Worm (Caenorhabditis elegans): Measurements from ENCODE around the gene nhr-140.

The nhr-140 gene

ce11 chrV:6997041-6997552 is 7.6 kb upstream of the nhr-140 start, which contains the start of gene nhr-107:
Gene nhr-107 (minus strand): TSS chrV:6997091.
- TF ChIP-seq snpc-4 (tag; optimal IDR thresholded peaks at IDR 0.05) = no peak
- TF ChIP-seq C34F6.9 (tag; optimal IDR thresholded peaks at IDR 0.05) = no peak
- TF ChIP-seq sma-9 (GFP tag; optimal IDR thresholded peaks at IDR 0.05) = peak; percentile 27
- TF ChIP-seq sma-9 (tag; optimal IDR thresholded peaks at IDR 0.05) = no peak
- no peak for TF ChIP-seq nhr-77 (tag; optimal IDR thresholded peaks at IDR 0.05)
- no peak for TF ChIP-seq peb-1 (tag; optimal IDR thresholded peaks at IDR 0.05)
- no peak for TF ChIP-seq nhr-129 (tag; optimal IDR thresholded peaks at IDR 0.05)
- no peak for TF ChIP-seq unc-39 (tag; optimal IDR thresholded peaks at IDR 0.05)
- peak; percentile 13 for TF ChIP-seq fos-1 (tag; optimal IDR thresholded peaks at IDR 0.05)

DNA sequence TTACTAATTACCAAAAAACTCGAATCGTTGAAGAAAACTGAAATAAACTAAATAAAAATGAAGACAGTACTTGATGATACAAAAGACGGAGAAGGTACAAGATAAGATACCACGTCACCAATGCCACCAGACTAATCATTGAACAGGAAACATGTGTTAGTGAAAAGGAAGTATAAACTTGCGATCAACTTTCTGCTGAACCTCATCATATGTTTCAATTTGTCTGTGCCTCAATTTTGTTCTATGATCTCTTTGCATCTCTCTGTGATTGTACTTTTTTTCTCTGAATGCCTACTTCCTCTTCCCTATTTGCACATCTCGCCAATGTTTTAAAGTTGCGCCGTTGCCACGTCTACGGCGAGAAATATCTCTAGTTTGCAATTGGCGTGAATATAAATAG is 4.5 kb upstream of the nhr-140 start:
- peak; percentile 84 for TF ChIP-seq nhr-21 (tag; optimal IDR thresholded peaks at IDR 0.05)
- peak; percentile 63 for TF ChIP-seq F13H6.1 (tag; optimal IDR thresholded peaks at IDR 0.05)
- TF ChIP-seq gmeb-1 (tag; optimal IDR thresholded peaks at IDR 0.05) = peak; percentile 12
- TF ChIP-seq nhr-237 (tag; optimal IDR thresholded peaks at IDR 0.05) = no peak
- TF ChIP-seq R02D3.7 (tag; optimal IDR thresholded peaks at IDR 0.05) = no peak
- no peak for TF ChIP-seq nhr-77 (tag; optimal IDR thresholded peaks at IDR 0.05)
- peak; percentile 76 for TF ChIP-seq nhr-129 (tag; optimal IDR thresholded peaks at IDR 0.05)
- TF ChIP-seq blmp-1 (tag; optimal IDR thresholded peaks at IDR 0.05; ENCODE audit: insufficient read depth) = peak; percentile 93
- no peak for TF ChIP-seq mbf-1 (tag; optimal IDR thresholded peaks at IDR 0.05)
- TF ChIP-seq Y55F3AM.14 (GFP tag; optimal IDR thresholded peaks at IDR 0.05) = no peak
- TF ChIP-seq ZK546.5 (tag; optimal IDR thresholded peaks at IDR 0.05) = no peak
- no peak for TF ChIP-seq unc-39 (tag; optimal IDR thresholded peaks at IDR 0.05)
- TF ChIP-seq aly-2 (tag; optimal IDR thresholded peaks at IDR 0.05) = no peak
- no peak for TF ChIP-seq peb-1 (tag; optimal IDR thresholded peaks at IDR 0.05)
- peak; percentile 42 for TF ChIP-seq egl-27 (tag; optimal IDR thresholded peaks at IDR 0.05)
- TF ChIP-seq skn-1 (tag; optimal IDR thresholded peaks at IDR 0.05) = peak; percentile 47
- peak; percentile 37 for TF ChIP-seq nhr-6 (tag; optimal IDR thresholded peaks at IDR 0.05)
- TF ChIP-seq snpc-4 (tag; optimal IDR thresholded peaks at IDR 0.05) = no peak
- peak; percentile 46 for TF ChIP-seq nhr-25 (tag; optimal IDR thresholded peaks at IDR 0.05)
- peak; percentile 65 for TF ChIP-seq sma-3 (GFP tag; optimal IDR thresholded peaks at IDR 0.05)
- TF ChIP-seq lsy-2 (tag; optimal IDR thresholded peaks at IDR 0.05) = peak in 1 of 2 experiments; percentile 36
- TF ChIP-seq fos-1 (tag; optimal IDR thresholded peaks at IDR 0.05) = peak; percentile 60
- TF ChIP-seq sem-4 (tag; optimal IDR thresholded peaks at IDR 0.05) = peak; percentile 17
- TF ChIP-seq elt-1 (tag; optimal IDR thresholded peaks at IDR 0.05) = no peak
- peak; percentile 86 for TF ChIP-seq crh-2 (tag; optimal IDR thresholded peaks at IDR 0.05)
- no peak for TF ChIP-seq nhr-11 (tag; optimal IDR thresholded peaks at IDR 0.05)
- TF ChIP-seq sma-9 (GFP tag; optimal IDR thresholded peaks at IDR 0.05) = peak; percentile 96
- no peak for TF ChIP-seq sma-9 (tag; optimal IDR thresholded peaks at IDR 0.05)

DNA sequence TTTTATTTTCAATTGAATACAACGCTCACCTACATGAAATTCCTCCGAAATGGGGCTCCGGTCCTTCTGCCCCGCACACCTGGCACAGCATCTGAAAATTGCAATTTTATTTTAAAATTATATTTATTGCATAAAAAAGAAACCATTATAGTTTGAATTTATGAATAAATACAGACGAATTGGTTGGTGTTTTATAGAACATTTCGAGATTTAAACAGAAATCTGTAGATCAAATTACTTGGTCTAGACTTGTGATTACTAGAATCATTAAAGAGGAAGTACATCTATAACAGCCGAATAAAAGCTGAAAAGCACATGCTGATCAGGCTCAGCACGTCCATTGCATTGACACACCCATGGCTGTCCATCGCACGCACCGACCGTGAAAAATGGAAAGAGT is 2.3 kb upstream of the nhr-140 start, which contains the start of gene nhr-162:
Gene nhr-162 (minus strand): TSS at position 101 of the 400 bp plus-strand sequence.
- no peak for TF ChIP-seq elt-3 (tag; optimal IDR thresholded peaks at IDR 0.05)
- TF ChIP-seq nhr-10 (tag; optimal IDR thresholded peaks at IDR 0.05) = no peak
- TF ChIP-seq blmp-1 (tag; optimal IDR thresholded peaks at IDR 0.05; ENCODE audit: insufficient read depth) = no peak
- no peak for TF ChIP-seq lin-39 (tag; optimal IDR thresholded peaks at IDR 0.05)
- TF ChIP-seq R02D3.7 (tag; optimal IDR thresholded peaks at IDR 0.05) = no peak
- no peak for TF ChIP-seq nhr-237 (tag; optimal IDR thresholded peaks at IDR 0.05)
- TF ChIP-seq sem-4 (tag; optimal IDR thresholded peaks at IDR 0.05) = no peak
- no peak for TF ChIP-seq sma-3 (GFP tag; optimal IDR thresholded peaks at IDR 0.05)
- no peak for TF ChIP-seq nhr-11 (tag; optimal IDR thresholded peaks at IDR 0.05)
- TF ChIP-seq lin-11 (tag; optimal IDR thresholded peaks at IDR 0.05) = no peak
- no peak for TF ChIP-seq fos-1 (tag; optimal IDR thresholded peaks at IDR 0.05)
- TF ChIP-seq gmeb-1 (tag; optimal IDR thresholded peaks at IDR 0.05) = no peak
- TF ChIP-seq lin-13 (GFP tag; optimal IDR thresholded peaks at IDR 0.05) = no peak
- TF ChIP-seq lsy-2 (tag; optimal IDR thresholded peaks at IDR 0.05) = no peak
- TF ChIP-seq Y55F3AM.14 (GFP tag; optimal IDR thresholded peaks at IDR 0.05) = no peak
- TF ChIP-seq nhr-77 (tag; optimal IDR thresholded peaks at IDR 0.05) = no peak
- TF ChIP-seq nhr-23 (tag; optimal IDR thresholded peaks at IDR 0.05) = no peak
- TF ChIP-seq ceh-16 (tag; optimal IDR thresholded peaks at IDR 0.05) = no peak
- no peak for TF ChIP-seq unc-62 (GFP tag; optimal IDR thresholded peaks at IDR 0.05)

- TF ChIP-seq nhr-11 (tag; optimal IDR thresholded peaks at IDR 0.05) = no peak
- TF ChIP-seq lin-39 (tag; optimal IDR thresholded peaks at IDR 0.05) = no peak
- no peak for TF ChIP-seq ztf-11 (tag; optimal IDR thresholded peaks at IDR 0.05)
- no peak for TF ChIP-seq lin-11 (tag; optimal IDR thresholded peaks at IDR 0.05)
Observed at ce11 chrV:6987673-6988072, 1.8 kb downstream of the nhr-140 start, which contains the start of gene nhr-139. Gene nhr-139 (minus strand): TSS chrV:6987773.
